Worm (Caenorhabditis elegans) whole organism, L1 larva: ENCODE measurements around the gene cutl-11.

Experiments
- C04F5.9 ChIP-seq: sonication (generic microtip); optimal IDR thresholded peaks from 2 replicates; lab custom pipeline; 2016; ENCODE audit warnings: missing genetic modification characterization, missing compliant biosample characterization
- C34B4.2 ChIP-seq: sonication (generic microtip); optimal IDR thresholded peaks from 2 replicates; lab custom pipeline; 2017; ENCODE audit warnings: mild to moderate bottlenecking, missing genetic modification characterization, missing compliant biosample characterization
- F16B12.6 ChIP-seq: fragments of 150-350 bp; optimal IDR thresholded peaks from 2 replicates; lab custom pipeline; 2014; ENCODE audit warnings: missing biosample characterization, missing genetic modification characterization
- Y116A8C.19 ChIP-seq: sonication (generic microtip); optimal IDR thresholded peaks from 2 replicates; lab custom pipeline; 2016; ENCODE audit warnings: missing compliant biosample characterization, missing genetic modification characterization, borderline replicate concordance
- aha-1 ChIP-seq: fragments of 150-350 bp; optimal IDR thresholded peaks from 2 replicates; lab custom pipeline; 2014; ENCODE audit warnings: missing biosample characterization, missing genetic modification characterization
- alr-1 ChIP-seq: fragments of 200-800 bp; sonication (Bioruptor generic); optimal IDR thresholded peaks from 2 replicates; lab custom pipeline; 2018; ENCODE audit warnings: borderline replicate concordance, mild to moderate bottlenecking, missing genetic modification characterization, missing compliant biosample characterization
- aly-2 ChIP-seq: fragments of 150-350 bp; optimal IDR thresholded peaks from 2 replicates; lab custom pipeline; 2014; ENCODE audit warnings: missing biosample characterization, missing genetic modification characterization
- ama-1 ChIP-seq: fragments of 150-350 bp; optimal IDR thresholded peaks from 2 replicates; lab custom pipeline; 2014
- blmp-1 ChIP-seq: fragments of 150-350 bp; optimal IDR thresholded peaks from 2 replicates; lab custom pipeline; 2014; ENCODE audit warnings: missing biosample characterization, missing genetic modification characterization
- ceh-63 ChIP-seq: fragments of 200-800 bp; sonication (Bioruptor generic); optimal IDR thresholded peaks from 2 replicates; lab custom pipeline; 2018; ENCODE audit warnings: mild to moderate bottlenecking, missing genetic modification characterization, missing compliant biosample characterization
- ceh-8 ChIP-seq: fragments of 200-800 bp; sonication (Bioruptor generic); optimal IDR thresholded peaks from 2 replicates; lab custom pipeline; 2018; ENCODE audit warnings: mild to moderate bottlenecking, missing genetic modification characterization, moderate library complexity, missing compliant biosample characterization
- ceh-88 ChIP-seq: fragments of 200-800 bp; sonication (Bioruptor generic); IDR thresholded peaks from 2 replicates; pipeline ENCODE4 v1.3.6; 2022; ENCODE audit warnings: missing genetic modification characterization, missing compliant biosample characterization
- ceh-90 ChIP-seq: sonication (generic microtip); optimal IDR thresholded peaks from 2 replicates; lab custom pipeline; 2016; ENCODE audit warnings: missing genetic modification characterization, missing compliant biosample characterization
- efl-1 ChIP-seq, 4 experiments: fragments of 150-350 bp; optimal IDR thresholded peaks in 3 of 4; peaks in 1 of 4; 1 replicate in 1 of 4; 2 replicates in 3 of 4; lab custom pipeline; 2014; ENCODE audit warnings: missing biosample characterization in 2 of 4, missing genetic modification characterization in 2 of 4, missing genetic modification reagents in 2 of 4
- egl-27 ChIP-seq, 2 experiments: fragments of 150-350 bp in 1 of 2; sonication (generic microtip); optimal IDR thresholded peaks; 3 replicates each; lab custom pipeline; 2017 to 2018; ENCODE audit warnings: missing biosample characterization in 2 of 2, missing genetic modification characterization in 2 of 2, missing genetic modification reagents in 2 of 2
- elt-3 ChIP-seq, 6 experiments: fragments of 150-350 bp in 1 of 6; sonication (generic microtip); optimal IDR thresholded peaks; 2 replicates each; lab custom pipeline; 2017 to 2018; ENCODE audit warnings: missing biosample characterization in 6 of 6, missing genetic modification characterization in 6 of 6, inconsistent platforms in 1 of 6
- fkh-10 ChIP-seq: sonication (generic microtip); optimal IDR thresholded peaks from 2 replicates; lab custom pipeline; 2017; ENCODE audit warnings: missing biosample characterization, missing genetic modification reagents, missing genetic modification characterization
- fos-1 ChIP-seq: fragments of 150-350 bp; optimal IDR thresholded peaks from 2 replicates; lab custom pipeline; 2014; ENCODE audit warnings: missing biosample characterization, missing genetic modification characterization
- hlh-17 ChIP-seq: fragments of 200-800 bp; sonication (Bioruptor generic); optimal IDR thresholded peaks from 2 replicates; lab custom pipeline; 2018; ENCODE audit warnings: missing genetic modification characterization, mild to moderate bottlenecking, missing compliant biosample characterization, moderate library complexity, borderline replicate concordance
- hlh-4 ChIP-seq: sonication (generic microtip); optimal IDR thresholded peaks from 2 replicates; lab custom pipeline; 2016; ENCODE audit warnings: mild to moderate bottlenecking, missing genetic modification characterization, missing compliant biosample characterization
- hpl-2 ChIP-seq: fragments of 150-350 bp; optimal IDR thresholded peaks from 2 replicates; lab custom pipeline; 2014; ENCODE audit warnings: missing biosample characterization, missing genetic modification reagents, missing genetic modification characterization
- irx-1 ChIP-seq: sonication (generic microtip); optimal IDR thresholded peaks from 2 replicates; lab custom pipeline; 2016; ENCODE audit warnings: missing genetic modification characterization, missing compliant biosample characterization
- isw-1 ChIP-seq: fragments of 200-800 bp; sonication (Bioruptor generic); IDR thresholded peaks from 2 replicates; pipeline ENCODE4 v1.3.6; 2022; ENCODE audit warnings: missing genetic modification characterization, missing compliant biosample characterization
- lin-13 ChIP-seq: fragments of 150-350 bp; optimal IDR thresholded peaks from 2 replicates; lab custom pipeline; 2014; ENCODE audit warnings: missing biosample characterization, missing genetic modification reagents, missing genetic modification characterization
- lin-15B ChIP-seq: fragments of 150-350 bp; sonication (generic microtip); optimal IDR thresholded peaks from 3 replicates; lab custom pipeline; 2014; ENCODE audit warnings: missing biosample characterization, missing genetic modification characterization
- lin-35 ChIP-seq, 2 experiments: fragments of 150-350 bp; optimal IDR thresholded peaks; 2 replicates each; lab custom pipeline; 2014; ENCODE audit warnings: missing biosample characterization in 2 of 2, missing genetic modification characterization in 2 of 2, missing genetic modification reagents in 2 of 2
- lin-39 ChIP-seq: fragments of 150-350 bp; optimal IDR thresholded peaks from 2 replicates; lab custom pipeline; 2014; ENCODE audit warnings: missing biosample characterization, missing genetic modification reagents, missing genetic modification characterization
- lsy-2 ChIP-seq, 2 experiments: fragments of 150-350 bp; optimal IDR thresholded peaks; 2 replicates each; lab custom pipeline; 2014; ENCODE audit warnings: missing biosample characterization in 2 of 2, missing genetic modification characterization in 2 of 2
- mdl-1 ChIP-seq, 2 experiments: fragments of 150-350 bp; optimal IDR thresholded peaks; 2 replicates each; lab custom pipeline; 2014 to 2017; ENCODE audit warnings: missing biosample characterization in 2 of 2, missing genetic modification characterization in 2 of 2, inconsistent platforms in 1 of 2
- nhr-11 ChIP-seq: fragments of 150-350 bp; optimal IDR thresholded peaks from 2 replicates; lab custom pipeline; 2014; ENCODE audit warnings: missing biosample characterization, missing genetic modification characterization
- nhr-12 ChIP-seq: sonication (generic microtip); optimal IDR thresholded peaks from 2 replicates; lab custom pipeline; 2017; ENCODE audit warnings: missing biosample characterization, missing genetic modification characterization
- nhr-19 ChIP-seq: fragments of 200-800 bp; sonication (Bioruptor generic); conservative IDR thresholded peaks from 2 replicates; pipeline ENCODE4 v1.3.6; 2022; ENCODE audit warnings: missing genetic modification characterization, missing compliant biosample characterization
- nhr-20 ChIP-seq: sonication (generic microtip); optimal IDR thresholded peaks from 2 replicates; lab custom pipeline; 2016; ENCODE audit warnings: mild to moderate bottlenecking, missing genetic modification characterization, missing compliant biosample characterization
- nhr-28 ChIP-seq: fragments of 150-350 bp; optimal IDR thresholded peaks from 2 replicates; lab custom pipeline; 2014; ENCODE audit warnings: missing biosample characterization, missing genetic modification characterization
- nhr-47 ChIP-seq: sonication (generic microtip); optimal IDR thresholded peaks from 2 replicates; lab custom pipeline; 2016; ENCODE audit warnings: mild to moderate bottlenecking, missing genetic modification characterization, moderate library complexity, missing compliant biosample characterization
- nhr-71 ChIP-seq: sonication (generic microtip); optimal IDR thresholded peaks from 2 replicates; lab custom pipeline; 2016; ENCODE audit warnings: mild to moderate bottlenecking, missing genetic modification characterization, moderate library complexity, missing compliant biosample characterization
- nhr-76 ChIP-seq: sonication (generic microtip); optimal IDR thresholded peaks from 2 replicates; lab custom pipeline; 2017; ENCODE audit warnings: missing biosample characterization, missing genetic modification characterization
- nhr-77 ChIP-seq: fragments of 150-350 bp; optimal IDR thresholded peaks from 2 replicates; lab custom pipeline; 2014; ENCODE audit warnings: missing biosample characterization, missing genetic modification characterization
- pag-3 ChIP-seq: sonication (generic microtip); optimal IDR thresholded peaks from 2 replicates; lab custom pipeline; 2017; ENCODE audit warnings: missing genetic modification characterization, mild to moderate bottlenecking, missing compliant biosample characterization, antibody characterized with exemption, borderline replicate concordance; ENCODE audit not compliant: insufficient read depth
- pqm-1 ChIP-seq: sonication (generic microtip); optimal IDR thresholded peaks from 3 replicates; lab custom pipeline; 2017; ENCODE audit warnings: missing biosample characterization, missing genetic modification characterization
- rnt-1 ChIP-seq: sonication (generic microtip); optimal IDR thresholded peaks from 2 replicates; lab custom pipeline; 2016; ENCODE audit warnings: mild to moderate bottlenecking, missing genetic modification characterization, moderate library complexity, missing compliant biosample characterization
- skn-1 ChIP-seq: fragments of 150-350 bp; optimal IDR thresholded peaks from 2 replicates; lab custom pipeline; 2014; ENCODE audit warnings: missing biosample characterization, missing genetic modification characterization
- snpc-4 ChIP-seq: fragments of 150-350 bp; optimal IDR thresholded peaks from 2 replicates; lab custom pipeline; 2014; ENCODE audit warnings: missing biosample characterization, missing genetic modification characterization
- snu-23 ChIP-seq: sonication (generic microtip); optimal IDR thresholded peaks from 2 replicates; lab custom pipeline; 2016; ENCODE audit warnings: missing genetic modification characterization, missing compliant biosample characterization
- sptf-1 ChIP-seq: fragments of 150-350 bp; optimal IDR thresholded peaks from 2 replicates; lab custom pipeline; 2014; ENCODE audit warnings: missing biosample characterization, missing genetic modification characterization
- sup-37 ChIP-seq: fragments of 200-800 bp; sonication (Bioruptor generic); optimal IDR thresholded peaks from 2 replicates; lab custom pipeline; 2018; ENCODE audit warnings: mild to moderate bottlenecking, missing genetic modification characterization, missing compliant biosample characterization
- unc-30 ChIP-seq: sonication (generic microtip); optimal IDR thresholded peaks from 2 replicates; lab custom pipeline; 2017; ENCODE audit warnings: missing biosample characterization, missing genetic modification characterization
- unc-98 ChIP-seq: fragments of 200-800 bp; sonication (Bioruptor generic); IDR thresholded peaks from 2 replicates; pipeline ENCODE4 v1.3.6; 2022; ENCODE audit warnings: missing genetic modification characterization, missing compliant biosample characterization
- zag-1 ChIP-seq: fragments of 150-350 bp; optimal IDR thresholded peaks from 2 replicates; lab custom pipeline; 2014; ENCODE audit warnings: missing biosample characterization, missing genetic modification characterization
- zip-4 ChIP-seq: fragments of 200-800 bp; sonication (Bioruptor generic); optimal IDR thresholded peaks from 2 replicates; lab custom pipeline; 2018; ENCODE audit warnings: mild to moderate bottlenecking, missing genetic modification characterization, moderate library complexity, missing compliant biosample characterization
- ztf-4 ChIP-seq: fragments of 150-350 bp; optimal IDR thresholded peaks from 2 replicates; lab custom pipeline; 2014; ENCODE audit warnings: missing biosample characterization, missing genetic modification characterization

Gene cutl-11

ce11 chrX:11605766-11606490, 44.7 kb downstream of the cutl-11 start (continued):
- peak; percentile 68 for TF ChIP-seq C04F5.9 (tag; lab: Kevin White, UChicago)
- TF ChIP-seq pqm-1 (tag; lab: Kevin White, UChicago), result no peak
- TF ChIP-seq pag-3 (tag; lab: Kevin White, UChicago), result no peak
- TF ChIP-seq mdl-1 (tag; optimal IDR thresholded peaks at IDR 0.05; lab: Kevin White, UChicago), result peak in 1 of 2 experiments; percentile 43
- peak; percentile 15 for TF ChIP-seq skn-1 (tag; lab: Kevin White, UChicago)
- TF ChIP-seq efl-1 (optimal IDR thresholded peaks at IDR 0.05; lab: Kevin White, UChicago), result peak; percentile 55 to 65
- TF ChIP-seq efl-1 (GFP tag; optimal IDR thresholded peaks at IDR 0.05 in 1 of 2; lab: Kevin White, UChicago), result peak; percentile 21 to 97
- peak; percentile 98 for TF ChIP-seq nhr-71 (tag; lab: Kevin White, UChicago)
- TF ChIP-seq blmp-1 (tag; lab: Kevin White, UChicago), result peak; percentile 28
- TF ChIP-seq nhr-19 (GFP tag; lab: Robert Waterston, UW), result peak; percentile 87
- TF ChIP-seq ceh-8 (GFP tag; lab: Kevin White, UChicago), result peak; percentile 80
- peak; percentile 43 for TF ChIP-seq aly-2 (tag; lab: Kevin White, UChicago)
- TF ChIP-seq hlh-4 (tag; lab: Kevin White, UChicago), result peak; percentile 28
- TF ChIP-seq Y116A8C.19, result no peak
- peak; percentile 94 for TF ChIP-seq nhr-20 (tag; lab: Kevin White, UChicago)
- peak; percentile 89 for TF ChIP-seq rnt-1 (tag; lab: Kevin White, UChicago)
- no peak for TF ChIP-seq F16B12.6
- TF ChIP-seq unc-98 (GFP tag; lab: Robert Waterston, UW), result peak; percentile 66
- TF ChIP-seq lin-39, result peak; percentile 77
- peak; percentile 95 for TF ChIP-seq snu-23 (GFP tag; lab: Kevin White, UChicago)
- peak; percentile 72 to 78 for TF ChIP-seq lsy-2 (tag; optimal IDR thresholded peaks at IDR 0.05; lab: Kevin White, UChicago)
- TF ChIP-seq snpc-4, result peak; percentile 66
- peak; percentile 10 for TF ChIP-seq lin-15B
- TF ChIP-seq lin-35 (GFP tag; optimal IDR thresholded peaks at IDR 0.05; lab: Kevin White, UChicago), result peak; percentile 35 to 81
- TF ChIP-seq ceh-88, result peak; percentile 88
- TF ChIP-seq hpl-2, result peak; percentile 94
- peak; percentile 76 for TF ChIP-seq ztf-4 (tag; lab: Kevin White, UChicago)
- no peak for TF ChIP-seq alr-1 (tag; lab: Kevin White, UChicago)
- peak; percentile 100 for TF ChIP-seq zip-4 (GFP tag; lab: Kevin White, UChicago)
- TF ChIP-seq nhr-47 (tag; lab: Kevin White, UChicago), result peak; percentile 99
- peak; percentile 78 for TF ChIP-seq fkh-10 (GFP tag; lab: Kevin White, UChicago)
- TF ChIP-seq zag-1 (tag; lab: Kevin White, UChicago), result peak; percentile 22
- TF ChIP-seq nhr-76 (tag; lab: Kevin White, UChicago), result peak; percentile 67
- peak; percentile 76 for TF ChIP-seq C34B4.2 (tag; lab: Kevin White, UChicago)
- peak; percentile 97 for TF ChIP-seq irx-1 (tag; lab: Kevin White, UChicago)
- TF ChIP-seq unc-30, result peak; percentile 50
- peak; percentile 88 for TF ChIP-seq sup-37 (GFP tag; lab: Kevin White, UChicago)
- TF ChIP-seq nhr-12, result no peak
- peak; percentile 35 for TF ChIP-seq aha-1 (tag; lab: Kevin White, UChicago)
- no peak for TF ChIP-seq ceh-90
- no peak for TF ChIP-seq ceh-63 (GFP tag; lab: Kevin White, UChicago)
- peak; percentile 89 for TF ChIP-seq isw-1 (GFP tag; lab: Robert Waterston, UW)
- TF ChIP-seq ama-1, result no peak
- peak in 4 of 6 experiments; percentile 17 to 94 (median 60) for TF ChIP-seq elt-3 (tag; optimal IDR thresholded peaks at IDR 0.05; lab: Kevin White, UChicago)
- no peak for TF ChIP-seq nhr-28 (tag; lab: Kevin White, UChicago)
- peak; percentile 51 for TF ChIP-seq lin-13 (GFP tag; lab: Kevin White, UChicago)
- peak; percentile 86 for TF ChIP-seq hlh-17
- TF ChIP-seq nhr-77 (tag; lab: Kevin White, UChicago), result peak; percentile 56
- TF ChIP-seq egl-27 (tag; optimal IDR thresholded peaks at IDR 0.05; lab: Kevin White, UChicago), result peak in 1 of 2 experiments; percentile 99
- peak; percentile 86 for TF ChIP-seq nhr-11
- TF ChIP-seq fos-1, result peak; percentile 39
- no peak for TF ChIP-seq sptf-1
